Fruit fly (Drosophila melanogaster): Measurements from ENCODE around the gene RpL24.

DNA sequence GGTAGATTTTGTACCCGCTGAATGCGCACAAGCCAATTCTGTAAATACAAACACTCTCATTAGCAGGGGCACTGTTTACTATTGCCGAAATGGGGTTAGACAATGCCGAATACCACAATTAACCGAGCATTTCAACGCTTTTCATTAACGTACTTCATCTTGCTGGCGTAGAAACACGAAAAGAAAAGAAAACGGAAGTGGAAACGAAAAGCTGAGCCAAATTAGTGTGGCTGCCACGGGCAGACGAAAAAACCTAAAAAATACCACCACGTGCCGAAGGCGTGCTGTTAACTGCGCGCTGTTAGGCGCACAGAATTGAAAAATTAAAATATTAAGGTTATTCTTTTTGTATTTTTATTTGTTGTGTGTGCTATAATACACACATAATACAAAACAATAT is at the start of gene RpL24:
- TF ChIP-seq CG1620 (GFP tag; optimal IDR thresholded peaks at IDR 0.05) (peak; percentile 98), CG11617 (GFP tag; optimal IDR thresholded peaks at IDR 0.05) (peak; percentile 97), Hr96 (GFP tag; optimal IDR thresholded peaks at IDR 0.05) (peak; percentile 90), pad (GFP tag; optimal IDR thresholded peaks at IDR 0.05) (peak; percentile 87), cnc (optimal IDR thresholded peaks at IDR 0.05) (no peak)
